Worm (Caenorhabditis elegans) whole organism, L4 larva: ENCODE data around the gene C33D9.6.

Experiments used
- D1046.2 ChIP-seq: fragments of 200-800 bp; sonication (Bioruptor generic); IDR thresholded peaks from 2 replicates; pipeline ENCODE4 v1.3.6; 2022; ENCODE audit warnings: missing genetic modification characterization, missing compliant biosample characterization
- F10B5.3 ChIP-seq: sonication (generic microtip); optimal IDR thresholded peaks from 2 replicates; lab custom pipeline; 2016; ENCODE audit warnings: mild to moderate bottlenecking, missing genetic modification characterization, missing compliant biosample characterization
- F37D6.2 ChIP-seq: sonication (generic microtip); optimal IDR thresholded peaks from 2 replicates; lab custom pipeline; 2016; ENCODE audit warnings: mild to moderate bottlenecking, missing genetic modification characterization, missing compliant biosample characterization
- F44E2.7 ChIP-seq: fragments of 200-800 bp; sonication (Bioruptor generic); IDR thresholded peaks from 2 replicates; pipeline ENCODE4 v2.1.2; 2022; ENCODE audit warnings: missing genetic modification characterization, missing compliant biosample characterization
- R02D3.7 ChIP-seq: fragments of 150-350 bp; sonication (generic microtip); optimal IDR thresholded peaks from 3 replicates; lab custom pipeline; 2014; ENCODE audit warnings: missing biosample characterization, missing genetic modification characterization
- T26A8.4 ChIP-seq: fragments of 200-800 bp; sonication (Bioruptor generic); IDR thresholded peaks from 2 replicates; pipeline ENCODE4 v1.3.6; 2022; ENCODE audit warnings: missing genetic modification characterization, missing compliant biosample characterization
- Y105C5A.15 ChIP-seq: fragments of 200-800 bp; sonication (Bioruptor generic); IDR thresholded peaks from 2 replicates; pipeline ENCODE4 v1.3.6; 2022; ENCODE audit warnings: missing genetic modification characterization, missing compliant biosample characterization
- aha-1 ChIP-seq: fragments of 150-350 bp; peaks from one replicate; lab custom pipeline; 2014; ENCODE audit warnings: missing biosample characterization, missing genetic modification characterization
- arid-1 ChIP-seq: fragments of 200-800 bp; sonication (Bioruptor generic); conservative IDR thresholded peaks from 2 replicates; pipeline ENCODE4 v1.3.6; 2022; ENCODE audit warnings: missing genetic modification reagents, missing genetic modification characterization, missing compliant biosample characterization
- ceh-28 ChIP-seq: fragments of 150-350 bp; optimal IDR thresholded peaks from 2 replicates; lab custom pipeline; 2014; ENCODE audit warnings: missing biosample characterization, missing genetic modification reagents, missing genetic modification characterization
- ceh-44 ChIP-seq: fragments of 200-800 bp; sonication (Bioruptor generic); IDR thresholded peaks from 2 replicates; pipeline ENCODE4 v1.3.6; 2022; ENCODE audit warnings: missing genetic modification reagents, missing genetic modification characterization, missing compliant biosample characterization
- ceh-62 ChIP-seq: sonication (generic microtip); optimal IDR thresholded peaks from 2 replicates; lab custom pipeline; 2017; ENCODE audit warnings: missing biosample characterization, missing genetic modification characterization
- ces-1 ChIP-seq: fragments of 150-350 bp; sonication (generic microtip); optimal IDR thresholded peaks from 4 replicates; lab custom pipeline; 2014; ENCODE audit warnings: missing biosample characterization, missing genetic modification reagents, missing genetic modification characterization
- daf-12 ChIP-seq: fragments of 150-350 bp; optimal IDR thresholded peaks from 2 replicates; lab custom pipeline; 2014; ENCODE audit warnings: missing biosample characterization, missing genetic modification reagents, missing genetic modification characterization
- daf-16 ChIP-seq, 3 experiments: sonication (generic microtip); optimal IDR thresholded peaks; 2 replicates each; lab custom pipeline; 2016 to 2017; ENCODE audit warnings: missing genetic modification characterization in 3 of 3, missing genetic modification reagents in 3 of 3, mild to moderate bottlenecking in 2 of 3, missing compliant biosample characterization in 2 of 3, missing biosample characterization in 1 of 3, moderate library complexity in 1 of 3
- dmd-6 ChIP-seq: fragments of 200-800 bp; sonication (Bioruptor generic); IDR thresholded peaks from 2 replicates; pipeline ENCODE4 v1.3.6; 2022; ENCODE audit warnings: missing genetic modification reagents, missing genetic modification characterization, missing compliant biosample characterization
- dpl-1 ChIP-seq: fragments of 150-350 bp; optimal IDR thresholded peaks from 2 replicates; lab custom pipeline; 2014; ENCODE audit warnings: missing biosample characterization, missing genetic modification reagents, missing genetic modification characterization
- duxl-1 ChIP-seq: sonication (generic microtip); optimal IDR thresholded peaks from 2 replicates; lab custom pipeline; 2016; ENCODE audit warnings: mild to moderate bottlenecking, missing genetic modification characterization, moderate library complexity, missing compliant biosample characterization; ENCODE audit not compliant: poor library complexity
- hlh-11 ChIP-seq: fragments of 200-800 bp; sonication (Bioruptor generic); optimal IDR thresholded peaks from 2 replicates; lab custom pipeline; 2018; ENCODE audit warnings: mild to moderate bottlenecking, missing genetic modification characterization, missing compliant biosample characterization
- hlh-30 ChIP-seq: sonication (generic microtip); optimal IDR thresholded peaks from 2 replicates; lab custom pipeline; 2017; ENCODE audit warnings: antibody characterized with exemption, mild to moderate bottlenecking, missing genetic modification characterization, missing compliant biosample characterization; ENCODE audit not compliant: insufficient read depth
- lin-1 ChIP-seq: fragments of 200-800 bp; sonication (Bioruptor generic); IDR thresholded peaks from 2 replicates; pipeline ENCODE4 v1.3.6; 2022; ENCODE audit warnings: missing genetic modification reagents, missing genetic modification characterization, missing compliant biosample characterization
- lir-3 ChIP-seq: sonication (generic microtip); optimal IDR thresholded peaks from 2 replicates; lab custom pipeline; 2016; ENCODE audit warnings: mild to moderate bottlenecking, missing genetic modification characterization, missing compliant biosample characterization
- mdl-1 ChIP-seq, 2 experiments: fragments of 150-350 bp in 1 of 2; sonication (generic microtip) in 1 of 2; optimal IDR thresholded peaks; 2 replicates each; lab custom pipeline; 2014 to 2017; ENCODE audit warnings: missing biosample characterization in 2 of 2, missing genetic modification characterization in 2 of 2
- mes-2 ChIP-seq: sonication (generic microtip); optimal IDR thresholded peaks from 2 replicates; lab custom pipeline; 2016; ENCODE audit warnings: missing genotype, mild to moderate bottlenecking, missing genetic modification characterization, missing compliant biosample characterization; ENCODE audit not compliant: poor library complexity, severe bottlenecking
- mxl-2 ChIP-seq: fragments of 200-800 bp; sonication (Bioruptor generic); conservative IDR thresholded peaks from 2 replicates; pipeline ENCODE4 v1.3.6; 2022; ENCODE audit warnings: missing genetic modification reagents, missing genetic modification characterization, missing compliant biosample characterization
- mxl-3 ChIP-seq: fragments of 200-800 bp; sonication (Bioruptor generic); optimal IDR thresholded peaks from 2 replicates; lab custom pipeline; 2018; ENCODE audit warnings: mild to moderate bottlenecking, missing genetic modification characterization, missing compliant biosample characterization
- nhr-102 ChIP-seq: sonication (generic microtip); optimal IDR thresholded peaks from 2 replicates; lab custom pipeline; 2016; ENCODE audit warnings: mild to moderate bottlenecking, missing genetic modification characterization, moderate library complexity, missing compliant biosample characterization
- nhr-237 ChIP-seq: sonication (generic microtip); optimal IDR thresholded peaks from 2 replicates; lab custom pipeline; 2017; ENCODE audit warnings: missing biosample characterization, missing genetic modification characterization
- nhr-25 ChIP-seq: sonication (generic microtip); optimal IDR thresholded peaks from 2 replicates; lab custom pipeline; 2017; ENCODE audit warnings: missing genetic modification characterization, mild to moderate bottlenecking, missing compliant biosample characterization, antibody characterized with exemption, moderate library complexity, borderline replicate concordance; ENCODE audit not compliant: insufficient read depth
- nhr-28 ChIP-seq: fragments of 150-350 bp; optimal IDR thresholded peaks from 2 replicates; lab custom pipeline; 2014; ENCODE audit warnings: missing biosample characterization, missing genetic modification characterization
- nhr-42 ChIP-seq: fragments of 200-800 bp; sonication (Bioruptor generic); IDR thresholded peaks from 2 replicates; pipeline ENCODE4 v1.3.6; 2022; ENCODE audit warnings: missing genetic modification characterization, missing compliant biosample characterization
- nhr-48 ChIP-seq: sonication (generic microtip); optimal IDR thresholded peaks from 2 replicates; lab custom pipeline; 2016; ENCODE audit warnings: mild to moderate bottlenecking, missing genetic modification characterization, missing compliant biosample characterization
- nhr-6 ChIP-seq: fragments of 150-350 bp; optimal IDR thresholded peaks from 2 replicates; lab custom pipeline; 2014; ENCODE audit warnings: missing biosample characterization, missing genetic modification characterization
- pha-4 ChIP-seq, 2 experiments: fragments of 150-350 bp in 1 of 2; fragments of 200-800 bp in 1 of 2; sonication (Bioruptor generic) in 1 of 2; IDR thresholded peaks in 1 of 2; optimal IDR thresholded peaks in 1 of 2; 2 replicates each; pipeline versions ENCODE4 v1.3.6 to Lab custom; 2014 to 2022; ENCODE audit warnings: missing genetic modification characterization in 2 of 2, missing genetic modification reagents in 2 of 2, missing biosample characterization in 1 of 2, missing compliant biosample characterization in 1 of 2
- php-3 ChIP-seq: fragments of 200-800 bp; sonication (Bioruptor generic); IDR thresholded peaks from 2 replicates; pipeline ENCODE4 v1.3.6; 2022; ENCODE audit warnings: missing genetic modification reagents, missing genetic modification characterization, missing compliant biosample characterization
- pqm-1 ChIP-seq: sonication (generic microtip); optimal IDR thresholded peaks from 2 replicates; lab custom pipeline; 2017; ENCODE audit warnings: missing biosample characterization, missing genetic modification characterization
- rbr-2 ChIP-seq: sonication (generic microtip); optimal IDR thresholded peaks from 2 replicates; lab custom pipeline; 2016; ENCODE audit warnings: missing genotype, missing genetic modification characterization, missing compliant biosample characterization
- saeg-2 ChIP-seq: fragments of 200-800 bp; sonication (Bioruptor generic); IDR thresholded peaks from 2 replicates; pipeline ENCODE4 v1.3.6; 2022; ENCODE audit warnings: missing genetic modification reagents, missing genetic modification characterization, missing compliant biosample characterization
- sdz-12 ChIP-seq: fragments of 200-800 bp; sonication (Bioruptor generic); optimal IDR thresholded peaks from 2 replicates; lab custom pipeline; 2018; ENCODE audit warnings: mild to moderate bottlenecking, missing genetic modification characterization, missing compliant biosample characterization
- set-16 ChIP-seq: fragments of 200-800 bp; sonication (Bioruptor generic); IDR thresholded peaks from 2 replicates; pipeline ENCODE4 v1.3.6; 2022; ENCODE audit warnings: missing genetic modification reagents, missing genetic modification characterization, missing compliant biosample characterization
- skn-1 ChIP-seq: fragments of 150-350 bp; optimal IDR thresholded peaks from 2 replicates; lab custom pipeline; 2014; ENCODE audit warnings: missing biosample characterization, missing genetic modification characterization
- snpc-1.2 ChIP-seq: fragments of 200-800 bp; sonication (Bioruptor generic); IDR thresholded peaks from 2 replicates; pipeline ENCODE4 v1.3.6; 2022; ENCODE audit warnings: missing genetic modification reagents, missing genetic modification characterization, missing compliant biosample characterization
- spr-3 ChIP-seq: fragments of 200-800 bp; sonication (Bioruptor generic); optimal IDR thresholded peaks from 2 replicates; lab custom pipeline; 2018; ENCODE audit warnings: mild to moderate bottlenecking, missing genetic modification characterization, missing compliant biosample characterization
- tra-1 ChIP-seq: fragments of 200-800 bp; sonication (Bioruptor generic); IDR thresholded peaks from 2 replicates; pipeline ENCODE4 v1.3.6; 2022; ENCODE audit warnings: missing genetic modification reagents, missing genetic modification characterization, missing compliant biosample characterization
- unc-62 ChIP-seq, 3 experiments: fragments of 150-350 bp in 1 of 3; sonication (generic microtip); optimal IDR thresholded peaks in 2 of 3; peaks in 1 of 3; 1 replicate in 1 of 3; 2 replicates in 2 of 3; lab custom pipeline; 2014 to 2017; ENCODE audit warnings: missing biosample characterization in 3 of 3, missing genetic modification characterization in 3 of 3, missing genetic modification reagents in 3 of 3, missing genotype in 1 of 3
- zfp-2 ChIP-seq: sonication (generic microtip); optimal IDR thresholded peaks from 2 replicates; lab custom pipeline; 2016; ENCODE audit warnings: mild to moderate bottlenecking, missing genetic modification characterization, missing compliant biosample characterization
- zip-11 ChIP-seq: fragments of 200-800 bp; sonication (Bioruptor generic); IDR thresholded peaks from 2 replicates; pipeline ENCODE4 v1.3.6; 2022; ENCODE audit warnings: missing genetic modification characterization, missing compliant biosample characterization

C33D9.6 gene

DNA sequence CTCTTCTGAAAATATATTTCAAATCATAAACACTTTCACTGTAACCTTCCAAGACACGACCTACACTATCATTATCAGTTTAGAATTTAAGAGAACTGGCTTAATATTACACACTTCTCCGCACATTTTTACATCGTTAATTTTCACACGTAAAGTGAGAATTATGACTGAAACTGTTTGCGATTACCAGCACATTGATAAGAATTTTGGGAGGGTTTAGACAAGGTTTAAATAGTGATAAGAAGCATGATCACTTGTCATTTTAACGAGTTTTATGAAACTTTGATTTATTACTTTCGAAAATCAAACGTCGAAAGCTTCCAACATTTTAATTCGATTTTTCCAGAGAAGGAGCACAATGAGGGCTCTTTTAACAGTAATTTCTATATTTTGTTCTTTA, 47.5 kb downstream of the C33D9.6 start, which contains the start of gene F21D5.3 (continued):
- TF ChIP-seq hlh-30 (tag; lab: Kevin White, UChicago) (no peak), skn-1 (tag; lab: Kevin White, UChicago) (no peak), rbr-2 (tag; lab: Kevin White, UChicago) (no peak), spr-3 (GFP tag; lab: Kevin White, UChicago) (no peak), R02D3.7 (tag; lab: Kevin White, UChicago) (no peak), lin-1 (GFP tag; lab: Robert Waterston, UW) (peak; percentile 47; the same call in 1 of the 2 replicates), nhr-6 (tag; lab: Kevin White, UChicago) (no peak), F10B5.3 (tag; lab: Kevin White, UChicago) (no peak), F44E2.7 (GFP tag; lab: Robert Waterston, UW) (no peak), mes-2 (tag; lab: Kevin White, UChicago) (no peak), dpl-1 (GFP tag; lab: Kevin White, UChicago) (no peak), zip-11 (GFP tag; lab: Robert Waterston, UW) (no peak), ceh-62 (tag; lab: Kevin White, UChicago) (no peak), nhr-25 (tag; lab: Kevin White, UChicago) (no peak), mdl-1 (tag; optimal IDR thresholded peaks at IDR 0.05; lab: Kevin White, UChicago) (no peak), lir-3 (tag; lab: Kevin White, UChicago) (no peak), daf-12 (no peak)

ce11 chrIV:8729636-8730035, 48.3 kb downstream of the C33D9.6 start:
- TF ChIP-seq tra-1 (peak; percentile 53; the same call in 1 of the 2 replicates), dmd-6 (GFP tag; lab: Robert Waterston, UW) (peak; percentile 83), mxl-3 (GFP tag; lab: Kevin White, UChicago) (no peak), ces-1 (GFP tag; lab: Kevin White, UChicago) (no peak), sdz-12 (no peak), ceh-28 (no peak), zfp-2 (tag; lab: Kevin White, UChicago) (no peak), mxl-2 (GFP tag; lab: Robert Waterston, UW) (no peak), set-16 (GFP tag; lab: Robert Waterston, UW) (no peak), saeg-2 (no peak), pha-4 (GFP tag; IDR thresholded peaks at IDR 0.05; lab: Robert Waterston, UW) (no peak), pha-4 (tag; optimal IDR thresholded peaks at IDR 0.05; lab: Kevin White, UChicago) (no peak), F37D6.2 (tag; lab: Kevin White, UChicago) (no peak), hlh-30 (tag; lab: Kevin White, UChicago) (peak; percentile 20), arid-1 (GFP tag; lab: Robert Waterston, UW) (no peak), pqm-1 (peak; percentile 71), nhr-237 (tag; lab: Kevin White, UChicago) (no peak), nhr-48 (tag; lab: Kevin White, UChicago) (no peak), D1046.2 (GFP tag; lab: Robert Waterston, UW) (no peak), Y105C5A.15 (no peak), aha-1 (tag; lab: Kevin White, UChicago) (peak; percentile 33), daf-12 (no peak), T26A8.4 (GFP tag; lab: Robert Waterston, UW) (no peak), php-3 (GFP tag; lab: Robert Waterston, UW) (peak; percentile 22; the same call in 1 of the 2 replicates), nhr-28 (tag; lab: Kevin White, UChicago) (peak; percentile 40), nhr-42 (GFP tag; lab: Robert Waterston, UW) (no peak), unc-62 (GFP tag; optimal IDR thresholded peaks at IDR 0.05 in 1 of 2; lab: Kevin White, UChicago) (no peak), unc-62 (tag; optimal IDR thresholded peaks at IDR 0.05; lab: Kevin White, UChicago) (no peak), ceh-44 (GFP tag; lab: Robert Waterston, UW) (no peak), hlh-11 (peak; percentile 60), nhr-102 (tag; lab: Kevin White, UChicago) (peak; percentile 6), duxl-1 (tag; lab: Kevin White, UChicago) (no peak), F44E2.7 (GFP tag; lab: Robert Waterston, UW) (no peak), F10B5.3 (tag; lab: Kevin White, UChicago) (no peak), daf-16 (GFP tag; optimal IDR thresholded peaks at IDR 0.05; lab: Kevin White, UChicago) (no peak), daf-16 (tag; optimal IDR thresholded peaks at IDR 0.05; lab: Kevin White, UChicago) (peak; percentile 63), snpc-1.2 (GFP tag; lab: Robert Waterston, UW) (no peak)
